Fruit fly (Drosophila melanogaster): ENCODE measurements around the gene CG12814.

CG12814 gene

dm6 chr3R:10153957-10154685, 35.3 kb downstream of the CG12814 start:
- TF ChIP-seq cic (GFP tag; optimal IDR thresholded peaks at IDR 0.05) (no peak), CG7045 (GFP tag; optimal IDR thresholded peaks at IDR 0.05) (no peak), pad (GFP tag; optimal IDR thresholded peaks at IDR 0.05) (no peak), bab1 (GFP tag; optimal IDR thresholded peaks at IDR 0.05) (no peak), kay (GFP tag; ENCODE audit: borderline replicate concordance) (no peak), toe (GFP tag; optimal IDR thresholded peaks at IDR 0.05) (no peak), CG1620 (GFP tag; optimal IDR thresholded peaks at IDR 0.05) (no peak), CG33017 (tag; optimal IDR thresholded peaks at IDR 0.05) (no peak), CG12768 (GFP tag; optimal IDR thresholded peaks at IDR 0.05) (no peak), CG5204 (GFP tag; optimal IDR thresholded peaks at IDR 0.05) (no peak), ovo (GFP tag; optimal IDR thresholded peaks at IDR 0.05) (no peak)

- TF ChIP-seq CG7045 (GFP tag; optimal IDR thresholded peaks at IDR 0.05) (no peak), toe (GFP tag; optimal IDR thresholded peaks at IDR 0.05) (no peak), CG14711 (tag; optimal IDR thresholded peaks at IDR 0.05) (no peak), CG7101 (tag; optimal IDR thresholded peaks at IDR 0.05) (no peak), bab1 (GFP tag; optimal IDR thresholded peaks at IDR 0.05) (no peak), cnc (optimal IDR thresholded peaks at IDR 0.05) (no peak), kay (GFP tag; ENCODE audit: borderline replicate concordance) (no peak), CG5204 (GFP tag; optimal IDR thresholded peaks at IDR 0.05) (no peak), Crg-1 (GFP tag; optimal IDR thresholded peaks at IDR 0.05) (no peak), CG1620 (GFP tag; optimal IDR thresholded peaks at IDR 0.05) (no peak), CG12768 (GFP tag; optimal IDR thresholded peaks at IDR 0.05) (no peak), tj (GFP tag; optimal IDR thresholded peaks at IDR 0.05) (no peak), Hr96 (GFP tag; optimal IDR thresholded peaks at IDR 0.05) (no peak)
Observed at dm6 chr3R:10151830-10152513, 37.4 kb downstream of the CG12814 start, which contains the start of gene CG34303. CG34303 (minus strand) TSS chr3R:10151880.

- TF ChIP-seq CG7045 (GFP tag; optimal IDR thresholded peaks at IDR 0.05) (no peak), cic (GFP tag; optimal IDR thresholded peaks at IDR 0.05) (no peak)
Observed at dm6 chr3R:10150555-10150954, 38.8 kb downstream of the CG12814 start.

- no peak for TF ChIP-seq CG12768 (GFP tag; optimal IDR thresholded peaks at IDR 0.05)
- TF ChIP-seq bab1 (GFP tag; optimal IDR thresholded peaks at IDR 0.05): no peak
- no peak for TF ChIP-seq cic (GFP tag; optimal IDR thresholded peaks at IDR 0.05)
- no peak for TF ChIP-seq CG5204 (GFP tag; optimal IDR thresholded peaks at IDR 0.05)
- no peak for TF ChIP-seq pad (GFP tag; optimal IDR thresholded peaks at IDR 0.05)
- TF ChIP-seq Clk (GFP tag; optimal IDR thresholded peaks at IDR 0.05): no peak
- TF ChIP-seq CG11617 (GFP tag; optimal IDR thresholded peaks at IDR 0.05): no peak
- TF ChIP-seq Crg-1 (GFP tag; optimal IDR thresholded peaks at IDR 0.05): no peak
- no peak for TF ChIP-seq Hr96 (GFP tag; optimal IDR thresholded peaks at IDR 0.05)
- TF ChIP-seq cnc (optimal IDR thresholded peaks at IDR 0.05): no peak
- no peak for TF ChIP-seq kay (GFP tag; ENCODE audit: borderline replicate concordance)
- no peak for TF ChIP-seq toe (GFP tag; optimal IDR thresholded peaks at IDR 0.05)
- no peak for TF ChIP-seq Mnt (GFP tag; optimal IDR thresholded peaks at IDR 0.05)
- TF ChIP-seq ovo (GFP tag; optimal IDR thresholded peaks at IDR 0.05): no peak
- TF ChIP-seq CG7045 (GFP tag; optimal IDR thresholded peaks at IDR 0.05): no peak
- no peak for TF ChIP-seq CG1620 (GFP tag; optimal IDR thresholded peaks at IDR 0.05)
- no peak for TF ChIP-seq tj (GFP tag; optimal IDR thresholded peaks at IDR 0.05)
- no peak for TF ChIP-seq CG14711 (tag; optimal IDR thresholded peaks at IDR 0.05)
- no peak for TF ChIP-seq CG33017 (tag; optimal IDR thresholded peaks at IDR 0.05)
Observed at dm6 chr3R:10149667-10150398, 39.6 kb downstream of the CG12814 start.

- TF ChIP-seq kay (GFP tag; ENCODE audit: borderline replicate concordance) (peak; percentile 57), CG33017 (tag; optimal IDR thresholded peaks at IDR 0.05) (no peak), bab1 (GFP tag; optimal IDR thresholded peaks at IDR 0.05) (no peak)
Observed at dm6 chr3R:10148376-10148887, 41.0 kb downstream of the CG12814 start.

dm6 chr3R:10147176-10147575, 42.2 kb downstream of the CG12814 start:
- TF ChIP-seq CG12768 (GFP tag; optimal IDR thresholded peaks at IDR 0.05): no peak
- no peak for TF ChIP-seq bab1 (GFP tag; optimal IDR thresholded peaks at IDR 0.05)
- TF ChIP-seq kay (GFP tag; ENCODE audit: borderline replicate concordance): no peak
- TF ChIP-seq CG33017 (tag; optimal IDR thresholded peaks at IDR 0.05): no peak
- no peak for TF ChIP-seq CG7045 (GFP tag; optimal IDR thresholded peaks at IDR 0.05)
- no peak for TF ChIP-seq CG1620 (GFP tag; optimal IDR thresholded peaks at IDR 0.05)
- no peak for TF ChIP-seq Mnt (GFP tag; optimal IDR thresholded peaks at IDR 0.05)
- TF ChIP-seq cic (GFP tag; optimal IDR thresholded peaks at IDR 0.05): no peak
- TF ChIP-seq Crg-1 (GFP tag; optimal IDR thresholded peaks at IDR 0.05): no peak
- no peak for TF ChIP-seq ovo (GFP tag; optimal IDR thresholded peaks at IDR 0.05)
- no peak for TF ChIP-seq CG14711 (tag; optimal IDR thresholded peaks at IDR 0.05)
- no peak for TF ChIP-seq cnc (optimal IDR thresholded peaks at IDR 0.05)
- no peak for TF ChIP-seq pad (GFP tag; optimal IDR thresholded peaks at IDR 0.05)
- TF ChIP-seq toe (GFP tag; optimal IDR thresholded peaks at IDR 0.05): no peak
- TF ChIP-seq CG7101 (tag; optimal IDR thresholded peaks at IDR 0.05): no peak
- TF ChIP-seq tj (GFP tag; optimal IDR thresholded peaks at IDR 0.05): no peak

All from whole organism, adult.